Fruit fly (Drosophila melanogaster): ENCODE results near the gene Svil.

DNA sequence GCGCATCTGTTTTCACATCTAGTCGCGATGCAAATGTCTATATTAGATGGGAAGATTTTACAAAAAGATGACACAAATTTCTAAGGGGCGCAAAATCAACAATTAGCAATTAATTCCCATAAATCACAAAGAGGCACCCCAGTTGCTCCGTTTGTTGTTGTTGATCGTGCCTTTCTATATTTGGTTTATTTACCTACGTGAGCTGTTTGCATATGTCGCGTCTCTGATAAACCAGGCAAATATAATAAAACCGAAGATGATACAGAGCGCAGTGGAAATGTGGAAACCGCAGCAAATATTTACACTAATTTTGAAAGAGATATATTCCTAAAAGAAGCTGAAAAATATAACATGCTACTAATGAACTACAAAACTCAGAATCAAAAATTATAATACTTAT, 112.0 kb downstream of the Svil start:
- TF ChIP-seq gl (tag; optimal IDR thresholded peaks at IDR 0.05) (no peak), CG8159 (tag; optimal IDR thresholded peaks at IDR 0.05) (peak; percentile 2), CG9948 (tag; optimal IDR thresholded peaks at IDR 0.05) (no peak), CG4496 (GFP tag; IDR thresholded peaks at IDR 0.05) (no peak), Pif1B (GFP tag; optimal IDR thresholded peaks at IDR 0.05) (peak; percentile 10), CG32121 (GFP tag; IDR thresholded peaks at IDR 0.05) (no peak), CG17806 (tag; optimal IDR thresholded peaks at IDR 0.05) (peak; percentile 23), CG34367 (tag; optimal IDR thresholded peaks at IDR 0.05) (no peak)
